ENCODE assay signal across 4 worm cellular contexts in genomic region chrII:9116404-9116803, ce11.
TF ChIP-seq lines count a peak whose summit lies in the region.

No protein-coding gene starts in this region.

TF ChIP-seq in whole organism, L2 larva, 48 proteins besides CTCF, POLR2A, EP300 and RAD21:
- TF ChIP-seq lsy-2 (tag; optimal IDR thresholded peaks at IDR 0.05; lab: Kevin White, UChicago) (peak in 1 of 2 experiments; percentile 1), sma-3 (GFP tag; optimal IDR thresholded peaks at IDR 0.05; lab: Kevin White, UChicago) (no peak), mab-5 (tag; optimal IDR thresholded peaks at IDR 0.05; lab: Kevin White, UChicago) (no peak), fos-1 (tag; optimal IDR thresholded peaks at IDR 0.05; lab: Kevin White, UChicago) (peak; percentile 99), gmeb-1 (tag; optimal IDR thresholded peaks at IDR 0.05; lab: Kevin White, UChicago) (no peak), nhr-21 (tag; optimal IDR thresholded peaks at IDR 0.05; lab: Kevin White, UChicago) (no peak), unc-55 (GFP tag; optimal IDR thresholded peaks at IDR 0.05; lab: Kevin White, UChicago) (no peak), nhr-12 (tag; optimal IDR thresholded peaks at IDR 0.05; lab: Kevin White, UChicago) (no peak), lin-39 (tag; optimal IDR thresholded peaks at IDR 0.05; lab: Kevin White, UChicago) (no peak), nhr-10 (tag; optimal IDR thresholded peaks at IDR 0.05; lab: Kevin White, UChicago) (no peak), aly-2 (tag; optimal IDR thresholded peaks at IDR 0.05; lab: Kevin White, UChicago) (no peak), crh-2 (tag; optimal IDR thresholded peaks at IDR 0.05; lab: Kevin White, UChicago) (no peak), ceh-16 (tag; optimal IDR thresholded peaks at IDR 0.05; lab: Kevin White, UChicago) (no peak), F13H6.1 (tag; optimal IDR thresholded peaks at IDR 0.05; lab: Kevin White, UChicago) (no peak), nhr-129 (tag; optimal IDR thresholded peaks at IDR 0.05; lab: Kevin White, UChicago) (peak; percentile 35), mbf-1 (tag; optimal IDR thresholded peaks at IDR 0.05; lab: Kevin White, UChicago) (no peak), egl-27 (tag; optimal IDR thresholded peaks at IDR 0.05; lab: Kevin White, UChicago) (no peak), lin-11 (tag; optimal IDR thresholded peaks at IDR 0.05; lab: Kevin White, UChicago) (no peak)

TF ChIP-seq in whole organism, L3 larva, 47 proteins besides CTCF, POLR2A, EP300 and RAD21:
- TF ChIP-seq eor-1 (tag; optimal IDR thresholded peaks at IDR 0.05; lab: Kevin White, UChicago): no peak
- TF ChIP-seq elt-2 (tag; optimal IDR thresholded peaks at IDR 0.05; lab: Kevin White, UChicago): peak; percentile 65
- peak; percentile 20 for TF ChIP-seq pha-4 (tag; optimal IDR thresholded peaks at IDR 0.05; lab: Kevin White, UChicago)
- TF ChIP-seq fkh-2 (tag; optimal IDR thresholded peaks at IDR 0.05; lab: Kevin White, UChicago): no peak
- no peak for TF ChIP-seq nhr-23 (tag; optimal IDR thresholded peaks at IDR 0.05; lab: Kevin White, UChicago)
- peak; percentile 36 for TF ChIP-seq skn-1 (tag; optimal IDR thresholded peaks at IDR 0.05; lab: Kevin White, UChicago)
- TF ChIP-seq nhr-11 (tag; optimal IDR thresholded peaks at IDR 0.05; lab: Kevin White, UChicago): no peak
- TF ChIP-seq pqm-1 (tag; optimal IDR thresholded peaks at IDR 0.05; lab: Kevin White, UChicago): peak; percentile 61
- TF ChIP-seq nhr-28 (tag; optimal IDR thresholded peaks at IDR 0.05; lab: Kevin White, UChicago): no peak
- TF ChIP-seq mml-1 (tag; optimal IDR thresholded peaks at IDR 0.05; lab: Kevin White, UChicago): no peak
- TF ChIP-seq ceh-16 (tag; optimal IDR thresholded peaks at IDR 0.05; lab: Kevin White, UChicago): no peak
- no peak for TF ChIP-seq ztf-11 (tag; optimal IDR thresholded peaks at IDR 0.05; lab: Kevin White, UChicago)
- no peak for TF ChIP-seq unc-62 (GFP tag; optimal IDR thresholded peaks at IDR 0.05; lab: Kevin White, UChicago)

TF ChIP-seq in whole organism, L4 larva, 104 proteins besides CTCF, POLR2A, EP300 and RAD21:
- peak in 1 of 2 experiments; percentile 14 for TF ChIP-seq mdl-1 (tag; optimal IDR thresholded peaks at IDR 0.05; lab: Kevin White, UChicago)
- TF ChIP-seq nhr-28 (tag; optimal IDR thresholded peaks at IDR 0.05; lab: Kevin White, UChicago): peak; percentile 74
- TF ChIP-seq sdz-12 (GFP tag; optimal IDR thresholded peaks at IDR 0.05; lab: Kevin White, UChicago): no peak
- no peak for TF ChIP-seq vab-7 (GFP tag; IDR thresholded peaks at IDR 0.05; lab: Robert Waterston, UW)
- TF ChIP-seq nhr-48 (tag; optimal IDR thresholded peaks at IDR 0.05; lab: Kevin White, UChicago): no peak
- TF ChIP-seq php-3 (GFP tag; IDR thresholded peaks at IDR 0.05; lab: Robert Waterston, UW): 0 out of 2 replicates have a peak, but pooled peaks have one; percentile 35
- peak; percentile 40 for TF ChIP-seq hlh-11 (tag; optimal IDR thresholded peaks at IDR 0.05; lab: Kevin White, UChicago)
- peak; percentile 66 for TF ChIP-seq nhr-6 (tag; optimal IDR thresholded peaks at IDR 0.05; lab: Kevin White, UChicago)
- TF ChIP-seq lsy-2 (tag; optimal IDR thresholded peaks at IDR 0.05; lab: Kevin White, UChicago): peak in 1 of 2 experiments; percentile 10
- TF ChIP-seq unc-39 (tag; optimal IDR thresholded peaks at IDR 0.05; lab: Kevin White, UChicago): no peak
- TF ChIP-seq pqm-1 (tag; optimal IDR thresholded peaks at IDR 0.05; lab: Kevin White, UChicago): peak; percentile 77
- TF ChIP-seq spr-3 (GFP tag; optimal IDR thresholded peaks at IDR 0.05; lab: Kevin White, UChicago): no peak
- no peak for TF ChIP-seq daf-16 (GFP tag; optimal IDR thresholded peaks at IDR 0.05; lab: Kevin White, UChicago)
- peak; percentile 41 for TF ChIP-seq daf-16 (tag; optimal IDR thresholded peaks at IDR 0.05; lab: Kevin White, UChicago)
- no peak for TF ChIP-seq ctbp-1 (GFP tag; IDR thresholded peaks at IDR 0.05; lab: Robert Waterston, UW)
- TF ChIP-seq saeg-2 (GFP tag; IDR thresholded peaks at IDR 0.05; lab: Robert Waterston, UW): no peak
- peak; percentile 59 for TF ChIP-seq dmd-6 (GFP tag; IDR thresholded peaks at IDR 0.05; lab: Robert Waterston, UW)
- peak; percentile 22 for TF ChIP-seq nhr-77 (tag; optimal IDR thresholded peaks at IDR 0.05; lab: Kevin White, UChicago)
- TF ChIP-seq set-16 (GFP tag; IDR thresholded peaks at IDR 0.05; lab: Robert Waterston, UW): no peak
- peak; percentile 46 for TF ChIP-seq dve-1 (tag; optimal IDR thresholded peaks at IDR 0.05; lab: Kevin White, UChicago; ENCODE audit: insufficient read depth)
- peak in 1 of 2 experiments; percentile 43 for TF ChIP-seq unc-62 (GFP tag; optimal IDR thresholded peaks at IDR 0.05 in 1 of 2; lab: Kevin White, UChicago)
- no peak for TF ChIP-seq unc-62 (tag; optimal IDR thresholded peaks at IDR 0.05; lab: Kevin White, UChicago)
- peak; percentile 27 for TF ChIP-seq mxl-3 (GFP tag; optimal IDR thresholded peaks at IDR 0.05; lab: Kevin White, UChicago)
- no peak for TF ChIP-seq zfp-2 (tag; optimal IDR thresholded peaks at IDR 0.05; lab: Kevin White, UChicago)
- TF ChIP-seq mep-1 (tag; optimal IDR thresholded peaks at IDR 0.05; lab: Kevin White, UChicago): peak; percentile 9

TF ChIP-seq in whole organism, young adult, 124 proteins besides CTCF, POLR2A, EP300 and RAD21:
- TF ChIP-seq nhr-80 (tag; optimal IDR thresholded peaks at IDR 0.05; lab: Kevin White, UChicago) (peak; percentile 84), dox-1 (GFP tag; IDR thresholded peaks at IDR 0.05; lab: Robert Waterston, UW) (peak; percentile 16; the same call in 1 of the 2 replicates), ets-4 (GFP tag; optimal IDR thresholded peaks at IDR 0.05; lab: Kevin White, UChicago) (peak; percentile 33), attf-3 (GFP tag; conservative IDR thresholded peaks at IDR 0.05; lab: Robert Waterston, UW) (no peak)
